Fruit fly (Drosophila melanogaster) whole organism, embryonic: Measurements from ENCODE around the gene mRpL13.

ENCODE experiments used
- ATbp ChIP-seq: fragments of 200-800 bp; sonication (Bioruptor generic); optimal IDR thresholded peaks from 2 replicates; lab custom pipeline; 2017; ENCODE audit warnings: missing biosample characterization, mild to moderate bottlenecking, missing genetic modification characterization, missing genetic modification reagents
- Ada2b ChIP-seq: fragments of 200-800 bp; sonication (Bioruptor generic); IDR thresholded peaks from 2 replicates; pipeline ENCODE4 v1.3.6; 2022; ENCODE audit warnings: missing biosample characterization, missing genetic modification characterization
- C15 ChIP-seq: fragments of 200-800 bp; sonication (Bioruptor generic); IDR thresholded peaks from 3 replicates; pipeline ENCODE4 v1.3.6; 2022; ENCODE audit warnings: missing biosample characterization, missing genetic modification characterization
- CG10267 ChIP-seq: fragments of 200-800 bp; sonication (Bioruptor generic); optimal IDR thresholded peaks from 2 replicates; lab custom pipeline; 2018; ENCODE audit warnings: missing biosample characterization, mild to moderate bottlenecking, missing genetic modification characterization, moderate library complexity
- CG11695 ChIP-seq: fragments of 200-800 bp; sonication (Bioruptor generic); IDR thresholded peaks from 3 replicates; pipeline ENCODE4 v1.3.6; 2022; ENCODE audit warnings: missing biosample characterization, missing genetic modification characterization
- CG11723 ChIP-seq: fragments of 200-800 bp; sonication (Bioruptor generic); optimal IDR thresholded peaks from 2 replicates; lab custom pipeline; 2017; ENCODE audit warnings: missing biosample characterization, mild to moderate bottlenecking, missing genetic modification characterization
- CG12236 ChIP-seq: fragments of 200-800 bp; sonication (Bioruptor generic); optimal IDR thresholded peaks from 2 replicates; lab custom pipeline; 2016; ENCODE audit warnings: missing biosample characterization, missing genetic modification characterization
- CG14014 ChIP-seq: fragments of 200-800 bp; sonication (Bioruptor generic); IDR thresholded peaks from 2 replicates; pipeline ENCODE4 v1.3.6; 2022; ENCODE audit warnings: missing biosample characterization, missing genetic modification characterization
- CG14710 ChIP-seq: fragments of 200-800 bp; sonication (Bioruptor generic); optimal IDR thresholded peaks from 3 replicates; lab custom pipeline; 2019; ENCODE audit warnings: missing biosample characterization, mild to moderate bottlenecking, missing genetic modification characterization, moderate library complexity
- CG15073 ChIP-seq: fragments of 200-800 bp; sonication (Bioruptor generic); optimal IDR thresholded peaks from 2 replicates; lab custom pipeline; 2016; ENCODE audit warnings: missing biosample characterization, missing genetic modification characterization
- CG16863 ChIP-seq: fragments of 200-800 bp; sonication (Bioruptor generic); optimal IDR thresholded peaks from 3 replicates; lab custom pipeline; 2016; ENCODE audit warnings: missing biosample characterization, missing genetic modification characterization
- CG2199 ChIP-seq: fragments of 200-800 bp; sonication (Bioruptor generic); IDR thresholded peaks from 3 replicates; pipeline ENCODE4 v1.3.6; 2022; ENCODE audit warnings: missing biosample characterization, missing genetic modification characterization
- CG30403 ChIP-seq: fragments of 200-800 bp; sonication (Bioruptor generic); optimal IDR thresholded peaks from 3 replicates; lab custom pipeline; 2016; ENCODE audit warnings: missing biosample characterization, missing genetic modification characterization
- CG31365 ChIP-seq: fragments of 200-800 bp; sonication (Bioruptor generic); optimal IDR thresholded peaks from 2 replicates; lab custom pipeline; 2018; ENCODE audit warnings: missing biosample characterization, mild to moderate bottlenecking, missing genetic modification characterization
- CG32767 ChIP-seq: fragments of 200-800 bp; sonication (Bioruptor generic); IDR thresholded peaks from 2 replicates; pipeline ENCODE4 v1.3.6; 2022; ENCODE audit warnings: missing biosample characterization, missing genetic modification characterization
- CG43689 ChIP-seq: fragments of 200-800 bp; sonication (Bioruptor generic); IDR thresholded peaks from 2 replicates; pipeline ENCODE4 v1.3.6; 2022; ENCODE audit warnings: missing biosample characterization, missing genetic modification characterization
- CG6813 ChIP-seq: fragments of 200-800 bp; sonication (Bioruptor generic); optimal IDR thresholded peaks from 2 replicates; lab custom pipeline; 2017; ENCODE audit warnings: missing biosample characterization, missing genetic modification characterization, mild to moderate bottlenecking, moderate library complexity, missing genetic modification reagents
- CG8944 ChIP-seq: fragments of 200-800 bp; sonication (Bioruptor generic); optimal IDR thresholded peaks from 3 replicates; lab custom pipeline; 2016; ENCODE audit warnings: missing biosample characterization, missing genetic modification characterization
- Fer2 ChIP-seq: fragments of 200-800 bp; sonication (Bioruptor generic); optimal IDR thresholded peaks from 2 replicates; lab custom pipeline; 2018; ENCODE audit warnings: missing biosample characterization, mild to moderate bottlenecking, missing genetic modification characterization, moderate library complexity
- Fer3 ChIP-seq: fragments of 200-800 bp; sonication (Bioruptor generic); optimal IDR thresholded peaks from 2 replicates; lab custom pipeline; 2018; ENCODE audit warnings: missing biosample characterization, mild to moderate bottlenecking, missing genetic modification characterization, moderate library complexity
- Hr3 ChIP-seq: fragments of 200-800 bp; sonication (Bioruptor generic); optimal IDR thresholded peaks from 3 replicates; lab custom pipeline; 2016; ENCODE audit warnings: missing biosample characterization, missing genetic modification characterization
- Hsf ChIP-seq: fragments of 200-800 bp; sonication (Bioruptor generic); optimal IDR thresholded peaks from 3 replicates; lab custom pipeline; 2016; ENCODE audit warnings: missing biosample characterization, missing genetic modification characterization
- MBD-R2 ChIP-seq: fragments of 200-800 bp; sonication (Bioruptor generic); IDR thresholded peaks from 2 replicates; pipeline ENCODE4 v1.3.6; 2022; ENCODE audit warnings: missing biosample characterization, missing genetic modification characterization
- Rfx ChIP-seq: fragments of 200-800 bp; sonication (Bioruptor generic); IDR thresholded peaks from 2 replicates; pipeline ENCODE4 v1.3.6; 2022; ENCODE audit warnings: missing biosample characterization, missing genetic modification characterization
- Side ChIP-seq: fragments of 200-800 bp; sonication (Bioruptor generic); optimal IDR thresholded peaks from 2 replicates; lab custom pipeline; 2016; ENCODE audit warnings: missing biosample characterization, missing genetic modification characterization
- Vsx1 ChIP-seq: fragments of 200-800 bp; sonication (Bioruptor generic); optimal IDR thresholded peaks from 2 replicates; lab custom pipeline; 2017; ENCODE audit warnings: missing biosample characterization, mild to moderate bottlenecking, missing genetic modification characterization, missing genetic modification reagents
- YL-1 ChIP-seq: fragments of 200-800 bp; sonication (Bioruptor generic); optimal IDR thresholded peaks from 3 replicates; lab custom pipeline; 2017; ENCODE audit warnings: missing biosample characterization, mild to moderate bottlenecking, missing genetic modification characterization
- ac ChIP-seq: fragments of 200-800 bp; sonication (Bioruptor generic); optimal IDR thresholded peaks from 3 replicates; lab custom pipeline; 2017; ENCODE audit warnings: missing biosample characterization, mild to moderate bottlenecking, missing genetic modification characterization
- ara ChIP-seq: fragments of 200-800 bp; sonication (Bioruptor generic); IDR thresholded peaks from 2 replicates; pipeline ENCODE4 v1.3.6; 2022; ENCODE audit warnings: missing biosample characterization, missing genetic modification characterization
- ato ChIP-seq: fragments of 200-800 bp; sonication (Bioruptor generic); IDR thresholded peaks from 2 replicates; pipeline ENCODE4 v1.3.6; 2022; ENCODE audit warnings: missing biosample characterization, missing genetic modification characterization; ENCODE audit not compliant: partially characterized antibody
- bbx ChIP-seq: fragments of 200-800 bp; sonication (Bioruptor generic); IDR thresholded peaks from 2 replicates; pipeline ENCODE4 v1.3.6; 2022; ENCODE audit warnings: missing biosample characterization, missing genetic modification characterization; ENCODE audit not compliant: partially characterized antibody
- ewg ChIP-seq: fragments of 200-800 bp; sonication (Bioruptor generic); optimal IDR thresholded peaks from 3 replicates; lab custom pipeline; 2017; ENCODE audit warnings: mild to moderate bottlenecking, missing biosample characterization, missing genetic modification reagents, missing genetic modification characterization
- exex ChIP-seq: fragments of 200-800 bp; sonication (Bioruptor generic); optimal IDR thresholded peaks from 4 replicates; lab custom pipeline; 2018; ENCODE audit warnings: missing biosample characterization, mild to moderate bottlenecking, missing genetic modification characterization, moderate library complexity
- eyg ChIP-seq: fragments of 200-800 bp; sonication (Bioruptor generic); optimal IDR thresholded peaks from 3 replicates; lab custom pipeline; 2016; ENCODE audit warnings: missing biosample characterization, missing genetic modification characterization
- grn ChIP-seq: fragments of 200-800 bp; sonication (Bioruptor generic); optimal IDR thresholded peaks from 3 replicates; lab custom pipeline; 2017; ENCODE audit warnings: missing biosample characterization, missing genetic modification characterization
- her ChIP-seq: fragments of 200-800 bp; sonication (Bioruptor generic); optimal IDR thresholded peaks from 2 replicates; lab custom pipeline; 2016; ENCODE audit warnings: missing biosample characterization, missing genetic modification characterization
- hkb ChIP-seq, 2 experiments: fragments of 200-800 bp in 1 of 2; fragments of >200 bp in 1 of 2; sonication (Bioruptor generic) in 1 of 2; IDR thresholded peaks in 1 of 2; optimal IDR thresholded peaks in 1 of 2; 2 replicates each; pipeline versions ENCODE4 v1.3.6 to Lab custom; 2017 to 2022; ENCODE audit warnings: missing biosample characterization in 1 of 2, missing genetic modification characterization in 1 of 2
- klu ChIP-seq: fragments of 200-800 bp; sonication (Bioruptor generic); IDR thresholded peaks from 2 replicates; pipeline ENCODE4 v1.3.6; 2022; ENCODE audit warnings: missing biosample characterization, missing genetic modification characterization
- luna ChIP-seq: fragments of 200-800 bp; sonication (Bioruptor generic); optimal IDR thresholded peaks from 2 replicates; lab custom pipeline; 2016; ENCODE audit warnings: missing biosample characterization, missing genetic modification characterization
- nmo ChIP-seq: fragments of 200-800 bp; sonication (Bioruptor generic); optimal IDR thresholded peaks from 2 replicates; lab custom pipeline; 2018; ENCODE audit warnings: missing biosample characterization, mild to moderate bottlenecking, missing genetic modification characterization, moderate library complexity
- pum ChIP-seq: fragments of 200-800 bp; sonication (Bioruptor generic); optimal IDR thresholded peaks from 2 replicates; lab custom pipeline; 2016; ENCODE audit warnings: missing biosample characterization, missing genetic modification characterization
- ro ChIP-seq: fragments of 200-800 bp; sonication (Bioruptor generic); IDR thresholded peaks from 2 replicates; pipeline ENCODE4 v1.3.6; 2022; ENCODE audit warnings: missing biosample characterization, missing genetic modification characterization
- sens-2 ChIP-seq: fragments of 200-800 bp; sonication (Bioruptor generic); IDR thresholded peaks from 2 replicates; pipeline ENCODE4 v1.3.6; 2022; ENCODE audit warnings: missing biosample characterization, missing genetic modification characterization
- sima ChIP-seq: fragments of 200-800 bp; sonication (Bioruptor generic); optimal IDR thresholded peaks from 2 replicates; lab custom pipeline; 2016; ENCODE audit warnings: missing biosample characterization, missing genetic modification characterization
- sisA ChIP-seq: fragments of 200-800 bp; sonication (Bioruptor generic); IDR thresholded peaks from 2 replicates; pipeline ENCODE4 v1.3.6; 2022; ENCODE audit warnings: missing biosample characterization, missing genetic modification characterization
- stc ChIP-seq: fragments of 200-800 bp; sonication (Bioruptor generic); IDR thresholded peaks from 2 replicates; pipeline ENCODE4 v1.3.6; 2022; ENCODE audit warnings: missing biosample characterization, missing genetic modification characterization
- tup ChIP-seq: fragments of 200-800 bp; sonication (Bioruptor generic); optimal IDR thresholded peaks from 2 replicates; lab custom pipeline; 2016; ENCODE audit warnings: missing biosample characterization, mild to moderate bottlenecking, missing genetic modification characterization, moderate library complexity
- vvl ChIP-seq: fragments of 200-800 bp; sonication (Bioruptor generic); IDR thresholded peaks from 2 replicates; pipeline ENCODE4 v1.3.6; 2022; ENCODE audit warnings: missing biosample characterization, missing genetic modification characterization
- zf30C ChIP-seq: fragments of 200-800 bp; sonication (Bioruptor generic); optimal IDR thresholded peaks from 3 replicates; lab custom pipeline; 2018; ENCODE audit warnings: missing biosample characterization, mild to moderate bottlenecking, missing genetic modification characterization

mRpL13 gene

dm6 chr2L:18899862-18900261 lies 40.8 kb upstream of the mRpL13 start (continued):
- peak; percentile 23; the same call in 1 of the 2 replicates for TF ChIP-seq Ada2b (GFP tag; lab: Robert Waterston, UW)
- no peak for TF ChIP-seq exex (tag; lab: Kevin White, UChicago)
- TF ChIP-seq tup (GFP tag; lab: Kevin White, UChicago): peak; percentile 30
- TF ChIP-seq sisA: peak; percentile 37
- TF ChIP-seq ewg (GFP tag; lab: Kevin White, UChicago): peak; percentile 42
- peak; percentile 60 for TF ChIP-seq ara

- TF ChIP-seq CG16863 (GFP tag; lab: Kevin White, UChicago) (peak; percentile 61), CG10267 (tag; lab: Kevin White, UChicago) (peak; percentile 72), bbx (no peak), MBD-R2 (no peak), zf30C (GFP tag; lab: Kevin White, UChicago) (peak; percentile 55), ac (no peak), C15 (GFP tag; lab: Robert Waterston, UW) (no peak), eyg (GFP tag; lab: Kevin White, UChicago) (no peak), Ada2b (GFP tag; lab: Robert Waterston, UW) (peak; percentile 28; the same call in 1 of the 2 replicates), ato (no peak), CG30403 (GFP tag; lab: Kevin White, UChicago) (peak; percentile 52), sens-2 (GFP tag; lab: Robert Waterston, UW) (peak; percentile 70), CG43689 (GFP tag; lab: Robert Waterston, UW) (no peak), Vsx1 (peak; percentile 53), CG8944 (GFP tag; lab: Kevin White, UChicago) (peak; percentile 67), ro (peak; percentile 21; the same call in 1 of the 2 replicates), CG15073 (GFP tag; lab: Kevin White, UChicago) (no peak), sisA (peak; percentile 70), CG11723 (GFP tag; lab: Kevin White, UChicago) (peak; percentile 33), Rfx (GFP tag; lab: Robert Waterston, UW) (no peak), CG14014 (GFP tag; lab: Robert Waterston, UW) (no peak), YL-1 (GFP tag; lab: Kevin White, UChicago) (no peak), grn (GFP tag; lab: Kevin White, UChicago) (no peak), pum (peak; percentile 68), CG14710 (tag; lab: Kevin White, UChicago) (peak; percentile 81), Fer2 (tag; lab: Kevin White, UChicago) (no peak), Hr3 (GFP tag; lab: Kevin White, UChicago) (peak; percentile 59), Hsf (GFP tag; lab: Kevin White, UChicago) (peak; percentile 73), CG6813 (peak; percentile 49), her (peak; percentile 17), hkb (optimal IDR thresholded peaks at IDR 0.05; lab: Kevin White, UChicago) (no peak), hkb (GFP tag; IDR thresholded peaks at IDR 0.05; lab: Robert Waterston, UW) (peak; percentile 36; the same call in 1 of the 2 replicates), stc (GFP tag; lab: Robert Waterston, UW) (no peak), luna (no peak), nmo (GFP tag; lab: Kevin White, UChicago) (peak; percentile 84), CG31365 (tag; lab: Kevin White, UChicago) (no peak), CG12236 (GFP tag; lab: Kevin White, UChicago) (peak; percentile 16), CG11695 (GFP tag; lab: Robert Waterston, UW) (no peak), CG32767 (no peak), vvl (GFP tag; lab: Robert Waterston, UW) (peak; percentile 84), CG2199 (no peak), Fer3 (tag; lab: Kevin White, UChicago) (peak; percentile 34), ATbp (GFP tag; lab: Kevin White, UChicago) (peak; percentile 73), ewg (GFP tag; lab: Kevin White, UChicago) (peak; percentile 65), sima (no peak), Side (GFP tag; lab: Kevin White, UChicago) (peak; percentile 71), klu (GFP tag; lab: Robert Waterston, UW) (no peak)
These were observed 40.2 kb upstream of the mRpL13 start for dm6 chr2L:18899254-18899653.
